Fruit fly (Drosophila melanogaster) whole organism, embryonic: Measurements from ENCODE around the gene beta4GalNAcTB.

Source experiments
- Ada2b ChIP-seq: fragments of 200-800 bp; sonication (Bioruptor generic); IDR thresholded peaks from 2 replicates; pipeline ENCODE4 v1.3.6; 2022; ENCODE audit warnings: missing biosample characterization, missing genetic modification characterization
- Awh ChIP-seq: fragments of 200-800 bp; sonication (Bioruptor generic); IDR thresholded peaks from 2 replicates; pipeline ENCODE4, ENCODE4 v1.3.6; 2022; ENCODE audit warnings: missing biosample characterization, missing genetic modification characterization
- B-H1 ChIP-seq: fragments of 200-800 bp; sonication (Bioruptor generic); IDR thresholded peaks from 3 replicates; pipeline ENCODE4 v1.3.6; 2022; ENCODE audit warnings: missing biosample characterization, missing genetic modification characterization
- CG11695 ChIP-seq: fragments of 200-800 bp; sonication (Bioruptor generic); IDR thresholded peaks from 3 replicates; pipeline ENCODE4 v1.3.6; 2022; ENCODE audit warnings: missing biosample characterization, missing genetic modification characterization
- CG12769 ChIP-seq: fragments of 200-800 bp; sonication (Bioruptor generic); optimal IDR thresholded peaks from 2 replicates; lab custom pipeline; 2019; ENCODE audit warnings: missing biosample characterization, mild to moderate bottlenecking, missing genetic modification characterization, moderate library complexity
- CG13296 ChIP-seq: fragments of 200-800 bp; sonication (Bioruptor generic); optimal IDR thresholded peaks from 3 replicates; lab custom pipeline; 2018; ENCODE audit warnings: missing biosample characterization, mild to moderate bottlenecking, missing genetic modification characterization
- CG14667 ChIP-seq: fragments of 200-800 bp; sonication (Bioruptor generic); IDR thresholded peaks from 2 replicates; pipeline ENCODE4 v1.3.6; 2022; ENCODE audit warnings: missing biosample characterization, missing genetic modification characterization
- CG15073 ChIP-seq: fragments of 200-800 bp; sonication (Bioruptor generic); optimal IDR thresholded peaks from 2 replicates; lab custom pipeline; 2016; ENCODE audit warnings: missing biosample characterization, missing genetic modification characterization
- CG15269 ChIP-seq: fragments of 200-800 bp; sonication (Bioruptor generic); optimal IDR thresholded peaks from 2 replicates; lab custom pipeline; 2018; ENCODE audit warnings: missing biosample characterization, mild to moderate bottlenecking, missing genetic modification characterization, moderate library complexity
- CG16779 ChIP-seq: fragments of 200-800 bp; sonication (Bioruptor generic); IDR thresholded peaks from 2 replicates; pipeline ENCODE4 v1.3.6; 2022; ENCODE audit warnings: missing biosample characterization, missing genetic modification characterization
- CG17328 ChIP-seq: fragments of 200-800 bp; sonication (Bioruptor generic); IDR thresholded peaks from 2 replicates; pipeline ENCODE4 v1.3.6; 2022; ENCODE audit warnings: missing biosample characterization, missing genetic modification characterization
- CG32532 ChIP-seq: fragments of 200-800 bp; sonication (Bioruptor generic); IDR thresholded peaks from 2 replicates; pipeline ENCODE4 v1.3.6; 2022; ENCODE audit warnings: missing biosample characterization, missing genetic modification characterization
- CG33557 ChIP-seq: fragments of 200-800 bp; sonication (Bioruptor generic); optimal IDR thresholded peaks from 2 replicates; lab custom pipeline; 2019; ENCODE audit warnings: missing biosample characterization, mild to moderate bottlenecking, missing genetic modification characterization, moderate library complexity
- CG3847 ChIP-seq: fragments of 200-800 bp; sonication (Bioruptor generic); IDR thresholded peaks from 2 replicates; pipeline ENCODE4 v1.3.6; 2022; ENCODE audit warnings: missing biosample characterization, missing genetic modification characterization
- CG42726 ChIP-seq: fragments of 200-800 bp; sonication (Bioruptor generic); IDR thresholded peaks from 2 replicates; pipeline ENCODE4 v1.3.6; 2022; ENCODE audit warnings: missing biosample characterization, missing genetic modification characterization; ENCODE audit not compliant: partially characterized antibody
- CG6683 ChIP-seq: fragments of 200-800 bp; sonication (Bioruptor generic); optimal IDR thresholded peaks from 2 replicates; lab custom pipeline; 2017; ENCODE audit warnings: missing biosample characterization, mild to moderate bottlenecking, missing genetic modification characterization, missing genetic modification reagents
- CG6791 ChIP-seq: fragments of 200-800 bp; sonication (Bioruptor generic); IDR thresholded peaks from 3 replicates; pipeline ENCODE4 v1.3.6; 2022; ENCODE audit warnings: missing biosample characterization, missing genetic modification characterization; ENCODE audit not compliant: partially characterized antibody
- CG8281 ChIP-seq: fragments of 200-800 bp; sonication (Bioruptor generic); optimal IDR thresholded peaks from 2 replicates; lab custom pipeline; 2018; ENCODE audit warnings: missing biosample characterization, mild to moderate bottlenecking, missing genetic modification characterization, moderate library complexity
- D19B ChIP-seq: fragments of 200-800 bp; sonication (Bioruptor generic); optimal IDR thresholded peaks from 2 replicates; lab custom pipeline; 2017; ENCODE audit warnings: missing biosample characterization, mild to moderate bottlenecking, missing genetic modification characterization
- Dad ChIP-seq: fragments of 200-800 bp; sonication (Bioruptor generic); optimal IDR thresholded peaks from 3 replicates; lab custom pipeline; 2016; ENCODE audit warnings: missing biosample characterization, missing genetic modification characterization
- Dip2 ChIP-seq: fragments of 200-800 bp; sonication (Bioruptor generic); IDR thresholded peaks from 2 replicates; pipeline ENCODE4 v1.3.6; 2022; ENCODE audit warnings: missing biosample characterization, missing genetic modification characterization
- Ets97D ChIP-seq: fragments of 200-800 bp; sonication (Bioruptor generic); optimal IDR thresholded peaks from 3 replicates; lab custom pipeline; 2016; ENCODE audit warnings: missing biosample characterization, missing genetic modification characterization
- Fer1 ChIP-seq: fragments of 200-800 bp; sonication (Bioruptor generic); optimal IDR thresholded peaks from 2 replicates; lab custom pipeline; 2017; ENCODE audit warnings: missing biosample characterization, mild to moderate bottlenecking, missing genetic modification characterization
- HHEX ChIP-seq: fragments of 200-800 bp; sonication (Bioruptor generic); optimal IDR thresholded peaks from 3 replicates; lab custom pipeline; 2017; ENCODE audit warnings: missing biosample characterization, mild to moderate bottlenecking, missing genetic modification characterization, missing genetic modification reagents
- Hr51 ChIP-seq, 2 experiments: fragments of 200-800 bp; sonication (Bioruptor generic); optimal IDR thresholded peaks; 2 replicates in 1 of 2; 3 replicates in 1 of 2; lab custom pipeline; 2016 to 2018; ENCODE audit warnings: missing biosample characterization in 2 of 2, missing genetic modification characterization in 2 of 2, mild to moderate bottlenecking in 1 of 2, moderate library complexity in 1 of 2
- Hr78 ChIP-seq, 2 experiments: fragments of 200-800 bp in 1 of 2; fragments of >200 bp in 1 of 2; sonication (Bioruptor generic) in 1 of 2; optimal IDR thresholded peaks; 2 replicates each; lab custom pipeline; 2017 to 2019; ENCODE audit warnings: missing biosample characterization in 2 of 2, missing genetic modification characterization in 2 of 2, mild to moderate bottlenecking in 1 of 2, moderate library complexity in 1 of 2
- Myb ChIP-seq: fragments of 200-800 bp; sonication (Bioruptor generic); optimal IDR thresholded peaks from 2 replicates; lab custom pipeline; 2016; ENCODE audit warnings: missing biosample characterization, missing genetic modification characterization
- Oaz ChIP-seq: fragments of 200-800 bp; sonication (Bioruptor generic); IDR thresholded peaks from 2 replicates; pipeline ENCODE4 v1.3.6; 2022; ENCODE audit warnings: missing biosample characterization, missing genetic modification characterization
- Optix ChIP-seq: fragments of 200-800 bp; sonication (Bioruptor generic); IDR thresholded peaks from 3 replicates; pipeline ENCODE4 v1.3.6; 2022; ENCODE audit warnings: missing biosample characterization, missing genetic modification characterization
- Rx ChIP-seq: fragments of 200-800 bp; sonication (Bioruptor generic); IDR thresholded peaks from 2 replicates; pipeline ENCODE4 v1.3.6; 2022; ENCODE audit warnings: missing biosample characterization, missing genetic modification characterization
- Sry-δ ChIP-seq: fragments of 200-800 bp; sonication (Bioruptor generic); optimal IDR thresholded peaks from 2 replicates; lab custom pipeline; 2016; ENCODE audit warnings: missing biosample characterization, missing genetic modification characterization
- TFAM ChIP-seq: fragments of 200-800 bp; sonication (Bioruptor generic); optimal IDR thresholded peaks from 2 replicates; lab custom pipeline; 2017; ENCODE audit warnings: missing biosample characterization, missing genetic modification characterization, inconsistent platforms
- YL-1 ChIP-seq: fragments of 200-800 bp; sonication (Bioruptor generic); optimal IDR thresholded peaks from 3 replicates; lab custom pipeline; 2017; ENCODE audit warnings: missing biosample characterization, mild to moderate bottlenecking, missing genetic modification characterization
- cato ChIP-seq: fragments of 200-800 bp; sonication (Bioruptor generic); optimal IDR thresholded peaks from 2 replicates; lab custom pipeline; 2016; ENCODE audit warnings: missing biosample characterization, missing genetic modification characterization, borderline replicate concordance
- ham ChIP-seq: fragments of 200-800 bp; sonication (Bioruptor generic); IDR thresholded peaks from 2 replicates; pipeline ENCODE4 v1.3.6; 2022; ENCODE audit warnings: missing biosample characterization, missing genetic modification characterization
- jing ChIP-seq: fragments of 200-800 bp; sonication (Bioruptor generic); optimal IDR thresholded peaks from 2 replicates; lab custom pipeline; 2018; ENCODE audit warnings: missing biosample characterization, mild to moderate bottlenecking, missing genetic modification characterization
- kay ChIP-seq: fragments of 200-800 bp; sonication (Bioruptor generic); optimal IDR thresholded peaks from 2 replicates; lab custom pipeline; 2016; ENCODE audit warnings: missing biosample characterization, missing genetic modification characterization
- ken ChIP-seq: fragments of 200-800 bp; sonication (Bioruptor generic); IDR thresholded peaks from 3 replicates; pipeline ENCODE4 v1.3.6; 2022; ENCODE audit warnings: missing biosample characterization, missing genetic modification characterization
- lmd ChIP-seq: fragments of 200-800 bp; sonication (Bioruptor generic); IDR thresholded peaks from 2 replicates; pipeline ENCODE4 v1.3.6; 2022; ENCODE audit warnings: missing biosample characterization, missing genetic modification characterization
- odd ChIP-seq: fragments of 200-800 bp; sonication (Bioruptor generic); optimal IDR thresholded peaks from 2 replicates; lab custom pipeline; 2017; ENCODE audit warnings: missing biosample characterization, mild to moderate bottlenecking, missing genetic modification characterization
- onecut ChIP-seq: fragments of 200-800 bp; sonication (Bioruptor generic); IDR thresholded peaks from 2 replicates; pipeline ENCODE4 v1.3.6; 2022; ENCODE audit warnings: missing biosample characterization, missing genetic modification characterization
- pan ChIP-seq, 4 experiments: fragments of >200 bp in 3 of 4; fragments of 200-800 bp in 1 of 4; sonication (Bioruptor generic) in 1 of 4; optimal IDR thresholded peaks in 3 of 4; IDR thresholded peaks in 1 of 4; 2 replicates each; pipeline versions ENCODE4 v1.3.6 to Lab custom; 2017 to 2022; ENCODE audit warnings: missing biosample characterization in 2 of 4, missing genetic modification characterization in 2 of 4, mixed read lengths in 1 of 4
- pho ChIP-seq: fragments of 200-800 bp; sonication (Bioruptor generic); optimal IDR thresholded peaks from 2 replicates; lab custom pipeline; 2016; ENCODE audit warnings: missing biosample characterization, missing genetic modification characterization
- ranshi ChIP-seq: fragments of 200-800 bp; sonication (Bioruptor generic); IDR thresholded peaks from 2 replicates; pipeline ENCODE4 v1.3.6; 2022; ENCODE audit warnings: missing biosample characterization, missing genetic modification characterization
- run ChIP-seq: fragments of 200-800 bp; sonication (Bioruptor generic); optimal IDR thresholded peaks from 3 replicates; lab custom pipeline; 2018; ENCODE audit warnings: missing biosample characterization, mild to moderate bottlenecking, missing genetic modification characterization
- sisA ChIP-seq: fragments of 200-800 bp; sonication (Bioruptor generic); IDR thresholded peaks from 2 replicates; pipeline ENCODE4 v1.3.6; 2022; ENCODE audit warnings: missing biosample characterization, missing genetic modification characterization
- trem ChIP-seq: fragments of 200-800 bp; optimal IDR thresholded peaks from 3 replicates; lab custom pipeline; 2019; ENCODE audit warnings: missing biosample characterization, mild to moderate bottlenecking, missing genetic modification characterization, moderate library complexity
- wek ChIP-seq: fragments of 200-800 bp; sonication (Bioruptor generic); optimal IDR thresholded peaks from 3 replicates; lab custom pipeline; 2018; ENCODE audit warnings: missing biosample characterization, mild to moderate bottlenecking, missing genetic modification characterization, moderate library complexity

Gene beta4GalNAcTB

dm6 chr3R:29040526-29041195 lies 6.9 kb upstream of the beta4GalNAcTB start (continued):
- TF ChIP-seq CG6683 (GFP tag; lab: Kevin White, UChicago) (peak; percentile 19), ken (0 out of 3 replicates have a peak, but pooled peaks have one; percentile 4), CG17328 (0 out of 2 replicates have a peak, but pooled peaks have one; percentile 28), onecut (no peak), CG3847 (GFP tag; lab: Robert Waterston, UW) (peak; percentile 41; the same call in 1 of the 2 replicates), CG13296 (GFP tag; lab: Kevin White, UChicago) (peak; percentile 79), CG11695 (GFP tag; lab: Robert Waterston, UW) (peak; percentile 86), Ada2b (GFP tag; lab: Robert Waterston, UW) (peak; percentile 28), lmd (peak; percentile 51; the same call in 1 of the 2 replicates), Optix (GFP tag; lab: Robert Waterston, UW) (no peak), Myb (no peak), Rx (GFP tag; lab: Robert Waterston, UW) (no peak), kay (GFP tag; lab: Kevin White, UChicago) (no peak), pho (peak; percentile 23), CG15269 (tag; lab: Kevin White, UChicago) (no peak), Hr51 (GFP tag; optimal IDR thresholded peaks at IDR 0.05; lab: Kevin White, UChicago) (no peak), CG33557 (GFP tag; lab: Kevin White, UChicago) (no peak), B-H1 (GFP tag; lab: Robert Waterston, UW) (peak; percentile 37; the same call in 1 of the 3 replicates), Ets97D (GFP tag; lab: Kevin White, UChicago) (no peak), D19B (peak; percentile 59), trem (tag; lab: Kevin White, UChicago) (peak; percentile 40), ranshi (GFP tag; lab: Robert Waterston, UW) (0 out of 2 replicates have a peak, but pooled peaks have one; percentile 11), Hr78 (GFP tag; optimal IDR thresholded peaks at IDR 0.05; lab: Kevin White, UChicago) (peak in 1 of 2 experiments; percentile 41), CG8281 (tag; lab: Kevin White, UChicago) (peak; percentile 48), CG6791 (GFP tag; lab: Robert Waterston, UW) (no peak), Awh (GFP tag; lab: Robert Waterston, UW) (peak; percentile 48; the same call in 1 of the 2 replicates), Sry-δ (no peak), CG32532 (GFP tag; lab: Robert Waterston, UW) (peak; percentile 52; the same call in 1 of the 2 replicates), CG12769 (no peak), cato (peak; percentile 25), CG42726 (GFP tag; lab: Robert Waterston, UW) (no peak), pan (optimal IDR thresholded peaks at IDR 0.05; lab: Kevin White, UChicago) (no peak), pan (GFP tag; optimal IDR thresholded peaks at IDR 0.05 in 1 of 2, IDR thresholded peaks at IDR 0.05 in 1 of 2) (peak in 1 of 2 experiments; percentile 44), odd (GFP tag; lab: Kevin White, UChicago) (peak; percentile 78), YL-1 (no peak), CG15073 (peak; percentile 19), Dad (GFP tag; lab: Kevin White, UChicago) (no peak), Oaz (GFP tag; lab: Robert Waterston, UW) (0 out of 2 replicates have a peak, but pooled peaks have one; percentile 31), Dip2 (GFP tag; lab: Robert Waterston, UW) (no peak), sisA (GFP tag; lab: Robert Waterston, UW) (peak; percentile 24; the same call in 1 of the 2 replicates), HHEX (GFP tag; lab: Kevin White, UChicago) (peak; percentile 64), ham (GFP tag; lab: Robert Waterston, UW) (no peak), jing (no peak), Fer1 (peak; percentile 76), CG16779 (GFP tag; lab: Robert Waterston, UW) (no peak), run (tag; lab: Kevin White, UChicago) (peak; percentile 77), wek (GFP tag; lab: Kevin White, UChicago) (no peak), TFAM (GFP tag; lab: Kevin White, UChicago) (no peak), CG14667 (GFP tag; lab: Robert Waterston, UW) (no peak)
